ENCODE assay signal across 4 worm cellular contexts in genomic region chrIII:7506983-7507382, ce11.
A peak's percentile ranks its signal among the peaks of the same experiment; 100 is the strongest.
TF ChIP-seq lines count a peak whose summit lies in the region.

No protein-coding gene starts in this region.

TF ChIP-seq in whole organism, L1 larva, 84 proteins besides CTCF, POLR2A, EP300 and RAD21:
- TF ChIP-seq lsy-2 (tag; optimal IDR thresholded peaks at IDR 0.05; lab: Kevin White, UChicago), result no peak
- no peak for TF ChIP-seq nhr-84 (tag; optimal IDR thresholded peaks at IDR 0.05; lab: Kevin White, UChicago)
- peak; percentile 72 for TF ChIP-seq blmp-1 (tag; optimal IDR thresholded peaks at IDR 0.05; lab: Kevin White, UChicago)

TF ChIP-seq in whole organism, L4 larva, 104 proteins besides CTCF, POLR2A, EP300 and RAD21:
- TF ChIP-seq aha-1 (tag; lab: Kevin White, UChicago), result peak; percentile 70
- no peak for TF ChIP-seq dmd-8 (GFP tag; IDR thresholded peaks at IDR 0.05; lab: Robert Waterston, UW)
TF ChIP-seq in whole organism, L4 larva: peak in this region for 1.

TF ChIP-seq in whole organism, mixed stage, embryonic, 35 proteins besides CTCF, POLR2A, EP300 and RAD21:
- TF ChIP-seq lin-13 (tag; optimal IDR thresholded peaks at IDR 0.05; lab: Kevin White, UChicago), result no peak
- no peak for TF ChIP-seq unc-39 (tag; optimal IDR thresholded peaks at IDR 0.05; lab: Kevin White, UChicago)
- peak; percentile 34 for TF ChIP-seq hlh-1 (tag; optimal IDR thresholded peaks at IDR 0.05; lab: Kevin White, UChicago)
- no peak for TF ChIP-seq blmp-1 (tag; optimal IDR thresholded peaks at IDR 0.05; lab: Kevin White, UChicago)
TF ChIP-seq in whole organism, mixed stage, embryonic: peak in this region for 1.

TF ChIP-seq in whole organism, young adult, 124 proteins besides CTCF, POLR2A, EP300 and RAD21:
- TF ChIP-seq Y53F4B.3 (GFP tag; IDR thresholded peaks at IDR 0.05; lab: Robert Waterston, UW), result no peak
- no peak for TF ChIP-seq F57A8.1 (GFP tag; optimal IDR thresholded peaks at IDR 0.05; lab: Kevin White, UChicago)
- no peak for TF ChIP-seq chd-7 (tag; optimal IDR thresholded peaks at IDR 0.05; lab: Kevin White, UChicago)
- TF ChIP-seq nfya-1 (tag; optimal IDR thresholded peaks at IDR 0.05; lab: Kevin White, UChicago; ENCODE audit: borderline replicate concordance, insufficient read depth), result no peak
- TF ChIP-seq F55B11.4 (tag; optimal IDR thresholded peaks at IDR 0.05; lab: Kevin White, UChicago; ENCODE audit: borderline replicate concordance, insufficient read depth), result no peak
- 0 out of 2 replicates have a peak, but pooled peaks have one; percentile 31 for TF ChIP-seq zfh-2 (GFP tag; conservative IDR thresholded peaks at IDR 0.05; lab: Robert Waterston, UW)
- TF ChIP-seq F33H1.4 (GFP tag; IDR thresholded peaks at IDR 0.05; lab: Robert Waterston, UW), result no peak
